Worm (Caenorhabditis elegans) whole organism, L2 larva: Measurements from ENCODE around the gene atf-7.
A peak's percentile ranks its signal among the peaks of the same experiment; 100 is the strongest.

ENCODE experiments used
- C34F6.9 ChIP-seq: fragments of 150-350 bp; optimal IDR thresholded peaks from 2 replicates; lab custom pipeline; 2014; ENCODE audit warnings: missing biosample characterization, missing genetic modification characterization
- F13H6.1 ChIP-seq: sonication (generic microtip); optimal IDR thresholded peaks from 2 replicates; lab custom pipeline; 2016; ENCODE audit warnings: missing genetic modification characterization, missing compliant biosample characterization
- Y55F3AM.14 ChIP-seq: fragments of 200-800 bp; sonication (Bioruptor generic); optimal IDR thresholded peaks from 2 replicates; lab custom pipeline; 2018; ENCODE audit warnings: mild to moderate bottlenecking, missing genetic modification characterization, missing compliant biosample characterization
- alr-1 ChIP-seq: fragments of 150-350 bp; optimal IDR thresholded peaks from 2 replicates; lab custom pipeline; 2014; ENCODE audit warnings: missing biosample characterization, missing genetic modification characterization
- aly-2 ChIP-seq: fragments of 150-350 bp; optimal IDR thresholded peaks from 2 replicates; lab custom pipeline; 2014; ENCODE audit warnings: missing biosample characterization, missing genetic modification characterization
- ama-1 ChIP-seq: fragments of 150-350 bp; optimal IDR thresholded peaks from 2 replicates; lab custom pipeline; 2018; ENCODE audit warnings: inconsistent platforms
- blmp-1 ChIP-seq: sonication (generic microtip); optimal IDR thresholded peaks from 2 replicates; lab custom pipeline; 2017; ENCODE audit warnings: missing genetic modification characterization, mild to moderate bottlenecking, missing compliant biosample characterization, antibody characterized with exemption, moderate library complexity; ENCODE audit not compliant: insufficient read depth
- ceh-16 ChIP-seq: fragments of 150-350 bp; optimal IDR thresholded peaks from 2 replicates; lab custom pipeline; 2014; ENCODE audit warnings: missing biosample characterization, missing genetic modification characterization
- ceh-82 ChIP-seq: fragments of 150-350 bp; optimal IDR thresholded peaks from 2 replicates; lab custom pipeline; 2014; ENCODE audit warnings: missing biosample characterization, missing genetic modification characterization
- crh-2 ChIP-seq: sonication (generic microtip); optimal IDR thresholded peaks from 2 replicates; lab custom pipeline; 2017; ENCODE audit warnings: missing biosample characterization, missing genetic modification characterization
- dmd-4 ChIP-seq: sonication (generic microtip); optimal IDR thresholded peaks from 2 replicates; lab custom pipeline; 2017; ENCODE audit warnings: missing biosample characterization, missing genetic modification characterization
- elt-1 ChIP-seq: fragments of 150-350 bp; optimal IDR thresholded peaks from 2 replicates; lab custom pipeline; 2014; ENCODE audit warnings: missing biosample characterization, missing genetic modification characterization
- elt-3 ChIP-seq: sonication (generic microtip); optimal IDR thresholded peaks from 2 replicates; lab custom pipeline; 2017; ENCODE audit warnings: missing biosample characterization, missing genetic modification characterization
- fos-1 ChIP-seq: fragments of 150-350 bp; optimal IDR thresholded peaks from 2 replicates; lab custom pipeline; 2014; ENCODE audit warnings: missing biosample characterization, missing genetic modification characterization
- gmeb-1 ChIP-seq: fragments of 150-350 bp; optimal IDR thresholded peaks from 2 replicates; lab custom pipeline; 2014; ENCODE audit warnings: missing biosample characterization, missing genetic modification characterization
- lin-11 ChIP-seq: fragments of 150-350 bp; sonication (generic microtip); optimal IDR thresholded peaks from 2 replicates; lab custom pipeline; 2014; ENCODE audit warnings: missing biosample characterization, missing genetic modification characterization, inconsistent platforms, mixed read lengths
- lin-13 ChIP-seq: fragments of 150-350 bp; optimal IDR thresholded peaks from 2 replicates; lab custom pipeline; 2014; ENCODE audit warnings: missing biosample characterization, missing genetic modification reagents, missing genetic modification characterization
- lin-39 ChIP-seq: fragments of 150-350 bp; optimal IDR thresholded peaks from 2 replicates; lab custom pipeline; 2014; ENCODE audit warnings: missing biosample characterization, missing genetic modification reagents, missing genetic modification characterization
- lsy-2 ChIP-seq, 2 experiments: fragments of 150-350 bp in 1 of 2; sonication (generic microtip) in 1 of 2; optimal IDR thresholded peaks; 2 replicates each; lab custom pipeline; 2014 to 2017; ENCODE audit warnings: missing biosample characterization in 2 of 2, missing genetic modification characterization in 2 of 2
- mab-5 ChIP-seq: fragments of 150-350 bp; optimal IDR thresholded peaks from 2 replicates; lab custom pipeline; 2014; ENCODE audit warnings: missing biosample characterization, missing genetic modification characterization
- mdl-1 ChIP-seq, 2 experiments: fragments of 150-350 bp in 1 of 2; sonication (generic microtip) in 1 of 2; optimal IDR thresholded peaks; 2 replicates each; lab custom pipeline; 2017; ENCODE audit warnings: missing biosample characterization in 2 of 2, missing genetic modification characterization in 2 of 2
- nhr-10 ChIP-seq: sonication (generic microtip); optimal IDR thresholded peaks from 2 replicates; lab custom pipeline; 2017; ENCODE audit warnings: missing biosample characterization, missing genetic modification characterization
- nhr-12 ChIP-seq: fragments of 150-350 bp; optimal IDR thresholded peaks from 2 replicates; lab custom pipeline; 2014; ENCODE audit warnings: missing biosample characterization, missing genetic modification characterization
- nhr-129 ChIP-seq: fragments of 150-350 bp; optimal IDR thresholded peaks from 2 replicates; lab custom pipeline; 2014; ENCODE audit warnings: missing biosample characterization, missing genetic modification characterization
- nhr-21 ChIP-seq: fragments of 150-350 bp; optimal IDR thresholded peaks from 2 replicates; lab custom pipeline; 2014; ENCODE audit warnings: missing biosample characterization, missing genetic modification characterization
- nhr-23 ChIP-seq: fragments of 150-350 bp; optimal IDR thresholded peaks from 2 replicates; lab custom pipeline; 2014; ENCODE audit warnings: missing biosample characterization, missing genetic modification reagents, missing genetic modification characterization
- nhr-237 ChIP-seq: fragments of 150-350 bp; optimal IDR thresholded peaks from 2 replicates; lab custom pipeline; 2014; ENCODE audit warnings: missing biosample characterization, missing genetic modification characterization
- nhr-25 ChIP-seq: fragments of 150-350 bp; sonication (generic microtip); optimal IDR thresholded peaks from 3 replicates; lab custom pipeline; 2014; ENCODE audit warnings: missing biosample characterization, missing genetic modification characterization
- nhr-6 ChIP-seq: fragments of 150-350 bp; optimal IDR thresholded peaks from 2 replicates; lab custom pipeline; 2014; ENCODE audit warnings: missing biosample characterization, missing genetic modification characterization
- peb-1 ChIP-seq: fragments of 150-350 bp; optimal IDR thresholded peaks from 2 replicates; lab custom pipeline; 2014; ENCODE audit warnings: missing biosample characterization, missing genetic modification characterization
- sem-4 ChIP-seq: fragments of 150-350 bp; optimal IDR thresholded peaks from 2 replicates; lab custom pipeline; 2014; ENCODE audit warnings: missing biosample characterization, missing genetic modification reagents, missing genetic modification characterization
- skn-1 ChIP-seq: sonication (generic microtip); optimal IDR thresholded peaks from 2 replicates; lab custom pipeline; 2017; ENCODE audit warnings: missing biosample characterization, missing genetic modification characterization
- sma-3 ChIP-seq: sonication (generic microtip); optimal IDR thresholded peaks from 2 replicates; lab custom pipeline; 2016; ENCODE audit warnings: missing genetic modification reagents, missing genetic modification characterization, missing compliant biosample characterization
- sma-9 ChIP-seq, 2 experiments: fragments of 150-350 bp in 1 of 2; sonication (generic microtip) in 1 of 2; optimal IDR thresholded peaks; 2 replicates each; lab custom pipeline; 2014 to 2016; ENCODE audit warnings: missing genetic modification characterization in 2 of 2, mild to moderate bottlenecking in 1 of 2, missing biosample characterization in 1 of 2, missing compliant biosample characterization in 1 of 2, missing genetic modification reagents in 1 of 2, moderate library complexity in 1 of 2
- snpc-4 ChIP-seq: fragments of 150-350 bp; optimal IDR thresholded peaks from 2 replicates; lab custom pipeline; 2014; ENCODE audit warnings: missing biosample characterization, missing genetic modification characterization
- unc-39 ChIP-seq: fragments of 150-350 bp; optimal IDR thresholded peaks from 2 replicates; lab custom pipeline; 2014; ENCODE audit warnings: missing biosample characterization, missing genetic modification characterization
- unc-55 ChIP-seq: fragments of 150-350 bp; sonication (generic microtip); optimal IDR thresholded peaks from 3 replicates; lab custom pipeline; 2014; ENCODE audit warnings: missing biosample characterization, missing genetic modification reagents, missing genetic modification characterization
- unc-62 ChIP-seq: fragments of 150-350 bp; optimal IDR thresholded peaks from 2 replicates; lab custom pipeline; 2014; ENCODE audit warnings: missing biosample characterization, missing genetic modification reagents, missing genetic modification characterization
- zag-1 ChIP-seq: fragments of 150-350 bp; optimal IDR thresholded peaks from 2 replicates; lab custom pipeline; 2014; ENCODE audit warnings: missing biosample characterization, missing genetic modification characterization
- ztf-1 ChIP-seq: fragments of 200-800 bp; sonication (Bioruptor generic); conservative IDR thresholded peaks from 2 replicates; pipeline ENCODE4 v1.3.6; 2022; ENCODE audit warnings: missing genetic modification characterization, missing compliant biosample characterization
- ztf-11 ChIP-seq: sonication (generic microtip); optimal IDR thresholded peaks from 2 replicates; lab custom pipeline; 2017; ENCODE audit warnings: missing biosample characterization, missing genetic modification characterization
- ztf-4 ChIP-seq: fragments of 150-350 bp; optimal IDR thresholded peaks from 2 replicates; lab custom pipeline; 2014; ENCODE audit warnings: missing biosample characterization, missing genetic modification characterization

The atf-7 gene

DNA sequence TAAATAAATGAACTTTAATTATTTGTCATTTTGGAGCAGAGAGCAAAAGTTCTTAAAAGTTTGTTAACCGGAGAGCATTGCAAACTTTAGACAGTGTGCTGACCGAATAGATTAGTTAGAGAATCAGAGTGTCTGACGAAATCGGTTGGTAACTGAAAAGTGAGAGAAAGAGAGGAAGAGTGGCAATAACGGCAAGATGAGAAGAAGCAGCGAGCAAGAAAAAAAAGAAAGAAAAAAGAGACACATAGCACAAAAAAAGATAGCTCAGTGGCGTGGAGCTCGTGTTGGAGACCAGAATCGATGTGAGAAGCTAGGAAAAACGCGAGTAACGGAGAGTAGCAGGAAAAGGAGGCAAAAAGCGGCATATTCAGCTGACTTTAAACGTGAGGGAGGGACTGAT, 5.5 kb upstream of the atf-7 start (continued):
- TF ChIP-seq nhr-237 (tag; lab: Kevin White, UChicago) (no peak), ztf-11 (tag; lab: Kevin White, UChicago) (no peak)

DNA sequence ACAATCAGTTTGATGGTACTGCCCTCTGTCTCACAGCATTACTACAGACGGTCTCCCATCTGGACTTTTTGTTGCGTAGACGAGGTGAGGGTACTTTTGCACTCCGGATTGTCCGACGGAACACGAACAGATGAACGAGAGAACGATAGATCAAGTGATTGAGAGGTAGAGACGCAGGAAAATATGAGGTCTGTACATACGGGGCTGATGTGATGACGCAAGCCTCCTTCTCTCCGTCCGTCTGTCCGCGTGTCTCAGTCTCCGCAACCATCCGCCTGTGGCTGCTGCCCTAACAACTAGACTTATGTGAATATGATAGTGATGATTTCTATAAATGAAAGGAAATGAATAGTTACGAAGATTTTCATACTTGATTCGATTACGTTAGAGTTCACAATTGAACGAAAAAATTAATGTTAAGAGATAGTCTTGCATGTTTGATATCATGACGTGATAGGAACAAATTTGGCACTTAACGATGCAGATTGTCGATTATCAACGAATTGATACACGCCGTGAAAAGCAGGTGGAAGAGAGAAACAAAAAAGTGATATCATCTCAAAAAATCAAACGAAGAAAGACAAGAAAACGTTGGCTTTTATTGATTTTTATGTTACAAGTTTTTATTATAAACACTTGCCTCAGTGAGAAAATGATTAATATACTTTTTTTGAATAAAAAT, 3.9 kb upstream of the atf-7 start:
- TF ChIP-seq dmd-4 (tag; lab: Kevin White, UChicago) (no peak), snpc-4 (tag; lab: Kevin White, UChicago) (no peak), elt-3 (no peak), ztf-4 (tag; lab: Kevin White, UChicago) (no peak), lin-13 (GFP tag; lab: Kevin White, UChicago) (no peak), nhr-21 (tag; lab: Kevin White, UChicago) (peak; percentile 43), zag-1 (tag; lab: Kevin White, UChicago) (no peak), nhr-23 (tag; lab: Kevin White, UChicago) (no peak), nhr-12 (tag; lab: Kevin White, UChicago) (no peak), nhr-10 (tag; lab: Kevin White, UChicago) (no peak), elt-1 (tag; lab: Kevin White, UChicago) (no peak), ztf-1 (GFP tag; lab: Robert Waterston, UW) (no peak), unc-62 (GFP tag; lab: Kevin White, UChicago) (no peak), sma-9 (GFP tag; optimal IDR thresholded peaks at IDR 0.05; lab: Kevin White, UChicago) (peak; percentile 66), sma-9 (tag; optimal IDR thresholded peaks at IDR 0.05; lab: Kevin White, UChicago) (no peak), lin-39 (tag; lab: Kevin White, UChicago) (no peak), sma-3 (GFP tag; lab: Kevin White, UChicago) (peak; percentile 38), nhr-6 (tag; lab: Kevin White, UChicago) (no peak), fos-1 (tag; lab: Kevin White, UChicago) (peak; percentile 89), crh-2 (peak; percentile 68), nhr-25 (tag; lab: Kevin White, UChicago) (peak; percentile 43), mdl-1 (tag; optimal IDR thresholded peaks at IDR 0.05; lab: Kevin White, UChicago) (peak in 1 of 2 experiments; percentile 56), alr-1 (tag; lab: Kevin White, UChicago) (no peak), aly-2 (tag; lab: Kevin White, UChicago) (no peak), ama-1 (lab: Kevin White, UChicago) (no peak), peb-1 (tag; lab: Kevin White, UChicago) (no peak), C34F6.9 (tag; lab: Kevin White, UChicago) (no peak)

DNA sequence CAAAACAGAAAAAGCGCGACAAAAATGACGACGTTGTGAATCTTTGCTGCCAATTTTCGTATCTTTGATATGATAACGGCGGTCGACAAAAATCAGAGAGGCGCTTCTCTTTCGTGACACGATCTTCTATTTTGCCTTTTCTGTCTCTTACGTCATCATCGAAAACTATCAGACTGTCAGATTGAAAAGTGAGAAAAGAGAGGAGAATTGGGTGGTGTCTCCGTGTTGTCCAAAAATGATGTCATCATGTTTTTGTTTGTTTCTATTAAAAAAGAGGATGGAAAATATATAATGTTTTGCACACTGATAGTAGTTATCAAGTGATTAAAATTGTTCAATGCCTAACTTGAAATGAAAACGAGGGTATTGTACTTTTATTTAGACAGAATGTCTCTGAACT, 2.8 kb downstream of the atf-7 start:
- TF ChIP-seq Y55F3AM.14 (GFP tag; lab: Kevin White, UChicago) (no peak), mdl-1 (tag; optimal IDR thresholded peaks at IDR 0.05; lab: Kevin White, UChicago) (peak in 1 of 2 experiments; percentile 39), gmeb-1 (peak; percentile 2), unc-55 (no peak), lin-13 (GFP tag; lab: Kevin White, UChicago) (no peak), nhr-10 (tag; lab: Kevin White, UChicago) (no peak), peb-1 (tag; lab: Kevin White, UChicago) (no peak), mab-5 (tag; lab: Kevin White, UChicago) (no peak), ztf-4 (tag; lab: Kevin White, UChicago) (peak; percentile 29), sem-4 (tag; lab: Kevin White, UChicago) (no peak), lin-11 (tag; lab: Kevin White, UChicago) (no peak), alr-1 (tag; lab: Kevin White, UChicago) (no peak), fos-1 (tag; lab: Kevin White, UChicago) (peak; percentile 65), sma-3 (GFP tag; lab: Kevin White, UChicago) (peak; percentile 76), nhr-21 (tag; lab: Kevin White, UChicago) (peak; percentile 75), ztf-1 (GFP tag; lab: Robert Waterston, UW) (no peak), dmd-4 (tag; lab: Kevin White, UChicago) (no peak), ztf-11 (tag; lab: Kevin White, UChicago) (no peak), F13H6.1 (tag; lab: Kevin White, UChicago) (peak; percentile 13), C34F6.9 (tag; lab: Kevin White, UChicago) (no peak), lin-39 (tag; lab: Kevin White, UChicago) (no peak), crh-2 (peak; percentile 41), nhr-6 (tag; lab: Kevin White, UChicago) (peak; percentile 25), ceh-16 (tag; lab: Kevin White, UChicago) (no peak), elt-3 (no peak), nhr-129 (peak; percentile 59), nhr-25 (tag; lab: Kevin White, UChicago) (peak; percentile 60), unc-39 (tag; lab: Kevin White, UChicago) (no peak), ceh-82 (tag; lab: Kevin White, UChicago) (no peak), sma-9 (GFP tag; optimal IDR thresholded peaks at IDR 0.05; lab: Kevin White, UChicago) (peak; percentile 85), sma-9 (tag; optimal IDR thresholded peaks at IDR 0.05; lab: Kevin White, UChicago) (no peak), blmp-1 (tag; lab: Kevin White, UChicago) (peak; percentile 60), ama-1 (lab: Kevin White, UChicago) (no peak), skn-1 (no peak), lsy-2 (tag; optimal IDR thresholded peaks at IDR 0.05; lab: Kevin White, UChicago) (peak in 1 of 2 experiments; percentile 40)
